Fruit fly (Drosophila melanogaster) whole organism, embryonic: Measurements from ENCODE around the gene RpL34b.
A peak's percentile ranks its signal among the peaks of the same experiment; 100 is the strongest.

ENCODE experiments used
- Aef1 ChIP-seq: fragments of 200-800 bp; sonication (Bioruptor generic); IDR thresholded peaks from 3 replicates; pipeline ENCODE4 v1.3.6; 2022; ENCODE audit warnings: missing biosample characterization, missing genetic modification characterization
- CG10431 ChIP-seq: fragments of 200-800 bp; sonication (Bioruptor generic); optimal IDR thresholded peaks from 3 replicates; lab custom pipeline; 2018; ENCODE audit warnings: missing biosample characterization, mild to moderate bottlenecking, missing genetic modification characterization
- CG11695 ChIP-seq: fragments of 200-800 bp; sonication (Bioruptor generic); IDR thresholded peaks from 3 replicates; pipeline ENCODE4 v1.3.6; 2022; ENCODE audit warnings: missing biosample characterization, missing genetic modification characterization
- CG12299 ChIP-seq: fragments of 200-800 bp; sonication (Bioruptor generic); optimal IDR thresholded peaks from 2 replicates; lab custom pipeline; 2018; ENCODE audit warnings: missing biosample characterization, mild to moderate bottlenecking, missing genetic modification characterization
- CG12744 ChIP-seq: fragments of 200-800 bp; sonication (Bioruptor generic); optimal IDR thresholded peaks from 2 replicates; lab custom pipeline; 2016; ENCODE audit warnings: missing biosample characterization, missing genetic modification characterization
- CG13624 ChIP-seq: fragments of 200-800 bp; sonication (Bioruptor generic); optimal IDR thresholded peaks from 2 replicates; lab custom pipeline; 2016; ENCODE audit warnings: missing biosample characterization, missing genetic modification characterization
- CG15696 ChIP-seq: fragments of 200-800 bp; sonication (Bioruptor generic); optimal IDR thresholded peaks from 2 replicates; lab custom pipeline; 2019; ENCODE audit warnings: missing biosample characterization, mild to moderate bottlenecking, missing genetic modification characterization, moderate library complexity
- CG1603 ChIP-seq: fragments of 200-800 bp; sonication (Bioruptor generic); optimal IDR thresholded peaks from 2 replicates; lab custom pipeline; 2019; ENCODE audit warnings: missing biosample characterization, mild to moderate bottlenecking, missing genetic modification characterization, moderate library complexity
- CG2875 ChIP-seq: fragments of 200-800 bp; sonication (Bioruptor generic); optimal IDR thresholded peaks from 2 replicates; lab custom pipeline; 2017; ENCODE audit warnings: missing biosample characterization, mild to moderate bottlenecking, missing genetic modification characterization, missing genetic modification reagents
- CG31388 ChIP-seq: fragments of 200-800 bp; sonication (Bioruptor generic); optimal IDR thresholded peaks from 2 replicates; lab custom pipeline; 2016; ENCODE audit warnings: missing biosample characterization, missing genetic modification characterization
- CG3163 ChIP-seq: fragments of 200-800 bp; sonication (Bioruptor generic); optimal IDR thresholded peaks from 3 replicates; lab custom pipeline; 2016; ENCODE audit warnings: missing biosample characterization, missing genetic modification characterization
- CG3407 ChIP-seq: fragments of 200-800 bp; sonication (Bioruptor generic); optimal IDR thresholded peaks from 2 replicates; lab custom pipeline; 2018; ENCODE audit warnings: missing biosample characterization, mild to moderate bottlenecking, missing genetic modification characterization
- CG34422 ChIP-seq: fragments of 200-800 bp; sonication (Bioruptor generic); IDR thresholded peaks from 3 replicates; pipeline ENCODE4 v1.3.6; 2022; ENCODE audit warnings: missing biosample characterization, missing genetic modification characterization
- CG4282 ChIP-seq: fragments of 200-800 bp; sonication (Bioruptor generic); optimal IDR thresholded peaks from 2 replicates; lab custom pipeline; 2016; ENCODE audit warnings: missing biosample characterization, missing genetic modification characterization
- CG5953 ChIP-seq: fragments of 200-800 bp; sonication (Bioruptor generic); IDR thresholded peaks from 2 replicates; pipeline ENCODE4 v1.3.6; 2022; ENCODE audit warnings: missing biosample characterization, missing genetic modification characterization
- CG6791 ChIP-seq: fragments of 200-800 bp; sonication (Bioruptor generic); IDR thresholded peaks from 3 replicates; pipeline ENCODE4 v1.3.6; 2022; ENCODE audit warnings: missing biosample characterization, missing genetic modification characterization; ENCODE audit not compliant: partially characterized antibody
- CG6813 ChIP-seq: fragments of 200-800 bp; sonication (Bioruptor generic); optimal IDR thresholded peaks from 2 replicates; lab custom pipeline; 2017; ENCODE audit warnings: missing biosample characterization, missing genetic modification characterization, mild to moderate bottlenecking, moderate library complexity, missing genetic modification reagents
- CG6854 ChIP-seq: fragments of 200-800 bp; sonication (Bioruptor generic); optimal IDR thresholded peaks from 3 replicates; lab custom pipeline; 2017; ENCODE audit warnings: missing biosample characterization, mild to moderate bottlenecking, missing genetic modification characterization
- CG8478 ChIP-seq: fragments of >200 bp; optimal IDR thresholded peaks from 2 replicates; lab custom pipeline; 2018
- CTCF ChIP-seq: fragments of 200-800 bp; sonication (Bioruptor generic); optimal IDR thresholded peaks from 2 replicates; lab custom pipeline; 2017; ENCODE audit warnings: missing biosample characterization, mild to moderate bottlenecking, missing genetic modification characterization, moderate library complexity
- Dad ChIP-seq: fragments of 200-800 bp; sonication (Bioruptor generic); optimal IDR thresholded peaks from 3 replicates; lab custom pipeline; 2016; ENCODE audit warnings: missing biosample characterization, missing genetic modification characterization
- Deaf1 ChIP-seq: fragments of 200-800 bp; optimal IDR thresholded peaks from 3 replicates; lab custom pipeline; 2019; ENCODE audit warnings: missing biosample characterization, mild to moderate bottlenecking, missing genetic modification characterization, moderate library complexity
- Gug ChIP-seq: fragments of 200-800 bp; sonication (Bioruptor generic); IDR thresholded peaks from 4 replicates; pipeline ENCODE4 v1.3.6; 2022; ENCODE audit warnings: missing biosample characterization, missing genetic modification characterization
- Hmr ChIP-seq: fragments of 200-800 bp; sonication (Bioruptor generic); optimal IDR thresholded peaks from 3 replicates; lab custom pipeline; 2017; ENCODE audit warnings: mild to moderate bottlenecking, missing biosample characterization, missing genetic modification reagents, missing genetic modification characterization
- Hmx ChIP-seq: fragments of 200-800 bp; sonication (Bioruptor generic); optimal IDR thresholded peaks from 2 replicates; lab custom pipeline; 2016; ENCODE audit warnings: missing biosample characterization, missing genetic modification characterization
- Hr51 ChIP-seq, 2 experiments: fragments of 200-800 bp; sonication (Bioruptor generic); optimal IDR thresholded peaks; 2 replicates in 1 of 2; 3 replicates in 1 of 2; lab custom pipeline; 2016 to 2018; ENCODE audit warnings: missing biosample characterization in 2 of 2, missing genetic modification characterization in 2 of 2, mild to moderate bottlenecking in 1 of 2, moderate library complexity in 1 of 2
- Kr ChIP-seq: fragments of 200-800 bp; sonication (Bioruptor generic); optimal IDR thresholded peaks from 2 replicates; lab custom pipeline; 2017; ENCODE audit warnings: missing biosample characterization, mild to moderate bottlenecking, missing genetic modification characterization
- Lhr ChIP-seq: fragments of 200-800 bp; sonication (Bioruptor generic); optimal IDR thresholded peaks from 3 replicates; lab custom pipeline; 2017; ENCODE audit warnings: mild to moderate bottlenecking, missing biosample characterization, missing genetic modification reagents, missing genetic modification characterization
- Mrtf ChIP-seq: fragments of 200-800 bp; sonication (Bioruptor generic); IDR thresholded peaks from 3 replicates; pipeline ENCODE4 v1.3.6; 2022; ENCODE audit warnings: missing biosample characterization, missing genetic modification characterization
- Nf-YA ChIP-seq: fragments of 200-800 bp; sonication (Bioruptor generic); IDR thresholded peaks from 2 replicates; pipeline ENCODE4 v1.3.6; 2022; ENCODE audit warnings: missing biosample characterization, missing genetic modification characterization
- Oaz ChIP-seq: fragments of 200-800 bp; sonication (Bioruptor generic); IDR thresholded peaks from 2 replicates; pipeline ENCODE4 v1.3.6; 2022; ENCODE audit warnings: missing biosample characterization, missing genetic modification characterization
- Pdp1 ChIP-seq, 2 experiments: fragments of 200-800 bp; sonication (Bioruptor generic); optimal IDR thresholded peaks; 3 replicates each; lab custom pipeline; 2016; ENCODE audit warnings: missing biosample characterization in 2 of 2, missing genetic modification characterization in 2 of 2, mild to moderate bottlenecking in 1 of 2, moderate library complexity in 1 of 2
- Poxn ChIP-seq: fragments of 200-800 bp; sonication (Bioruptor generic); IDR thresholded peaks from 2 replicates; pipeline ENCODE4 v1.3.6; 2022; ENCODE audit warnings: missing biosample characterization, missing genetic modification characterization
- cad ChIP-seq: fragments of >200 bp; optimal IDR thresholded peaks from 2 replicates; lab custom pipeline; 2017; ENCODE audit warnings: missing biosample characterization, missing genetic modification characterization
- cg ChIP-seq: fragments of 200-800 bp; sonication (Bioruptor generic); optimal IDR thresholded peaks from 3 replicates; lab custom pipeline; 2019; ENCODE audit warnings: missing biosample characterization, mild to moderate bottlenecking, missing genetic modification characterization, moderate library complexity
- chif ChIP-seq, 2 experiments: fragments of 200-800 bp; sonication (Bioruptor generic); optimal IDR thresholded peaks; 3 replicates each; lab custom pipeline; 2016; ENCODE audit warnings: missing biosample characterization in 2 of 2, missing genetic modification characterization in 2 of 2
- dati ChIP-seq: fragments of 200-800 bp; sonication (Bioruptor generic); IDR thresholded peaks from 2 replicates; pipeline ENCODE4 v1.3.6; 2022; ENCODE audit warnings: missing biosample characterization, missing genetic modification characterization
- en ChIP-seq: fragments of 200-800 bp; sonication (Bioruptor generic); optimal IDR thresholded peaks from 2 replicates; lab custom pipeline; 2016; ENCODE audit warnings: missing biosample characterization, missing genetic modification characterization
- fd96Cb ChIP-seq: fragments of 200-800 bp; sonication (Bioruptor generic); optimal IDR thresholded peaks from 2 replicates; lab custom pipeline; 2018; ENCODE audit warnings: missing biosample characterization, mild to moderate bottlenecking, missing genetic modification characterization, moderate library complexity
- grn ChIP-seq: fragments of 200-800 bp; sonication (Bioruptor generic); optimal IDR thresholded peaks from 3 replicates; lab custom pipeline; 2017; ENCODE audit warnings: missing biosample characterization, missing genetic modification characterization
- hth ChIP-seq: fragments of >200 bp; optimal IDR thresholded peaks from 2 replicates; lab custom pipeline; 2017; ENCODE audit warnings: inconsistent platforms
- jumu ChIP-seq: fragments of 200-800 bp; sonication (Bioruptor generic); optimal IDR thresholded peaks from 3 replicates; lab custom pipeline; 2016; ENCODE audit warnings: missing biosample characterization, missing genetic modification characterization
- psq ChIP-seq: fragments of 200-800 bp; sonication (Bioruptor generic); optimal IDR thresholded peaks from 2 replicates; lab custom pipeline; 2017; ENCODE audit warnings: missing biosample characterization, missing genetic modification characterization
- ro ChIP-seq: fragments of 200-800 bp; sonication (Bioruptor generic); IDR thresholded peaks from 2 replicates; pipeline ENCODE4 v1.3.6; 2022; ENCODE audit warnings: missing biosample characterization, missing genetic modification characterization
- sens-2 ChIP-seq: fragments of 200-800 bp; sonication (Bioruptor generic); IDR thresholded peaks from 2 replicates; pipeline ENCODE4 v1.3.6; 2022; ENCODE audit warnings: missing biosample characterization, missing genetic modification characterization
- slp2 ChIP-seq: fragments of 200-800 bp; sonication (Bioruptor generic); optimal IDR thresholded peaks from 2 replicates; lab custom pipeline; 2016; ENCODE audit warnings: missing biosample characterization, missing genetic modification characterization
- ttk ChIP-seq: fragments of 200-800 bp; sonication (Bioruptor generic); IDR thresholded peaks from 2 replicates; pipeline ENCODE4 v2.1.2; 2022; ENCODE audit warnings: missing biosample characterization, missing genetic modification characterization
- tup ChIP-seq: fragments of 200-800 bp; sonication (Bioruptor generic); optimal IDR thresholded peaks from 2 replicates; lab custom pipeline; 2016; ENCODE audit warnings: missing biosample characterization, mild to moderate bottlenecking, missing genetic modification characterization, moderate library complexity
- unc-4 ChIP-seq: fragments of 200-800 bp; sonication (Bioruptor generic); IDR thresholded peaks from 2 replicates; pipeline ENCODE4 v1.3.6; 2022; ENCODE audit warnings: missing biosample characterization, missing genetic modification characterization; ENCODE audit not compliant: partially characterized antibody
- unpg ChIP-seq: fragments of 200-800 bp; sonication (Bioruptor generic); optimal IDR thresholded peaks from 3 replicates; lab custom pipeline; 2018; ENCODE audit warnings: missing biosample characterization, mild to moderate bottlenecking, missing genetic modification characterization, moderate library complexity
- vnd ChIP-seq: fragments of 200-800 bp; sonication (Bioruptor generic); IDR thresholded peaks from 3 replicates; pipeline ENCODE4 v1.3.6; 2022; ENCODE audit warnings: missing biosample characterization, missing genetic modification characterization; ENCODE audit not compliant: partially characterized antibody
- zen2 ChIP-seq: fragments of 200-800 bp; sonication (Bioruptor generic); IDR thresholded peaks from 3 replicates; pipeline ENCODE4 v1.3.6; 2022; ENCODE audit warnings: missing biosample characterization, missing genetic modification characterization; ENCODE audit not compliant: partially characterized antibody

The RpL34b gene

DNA sequence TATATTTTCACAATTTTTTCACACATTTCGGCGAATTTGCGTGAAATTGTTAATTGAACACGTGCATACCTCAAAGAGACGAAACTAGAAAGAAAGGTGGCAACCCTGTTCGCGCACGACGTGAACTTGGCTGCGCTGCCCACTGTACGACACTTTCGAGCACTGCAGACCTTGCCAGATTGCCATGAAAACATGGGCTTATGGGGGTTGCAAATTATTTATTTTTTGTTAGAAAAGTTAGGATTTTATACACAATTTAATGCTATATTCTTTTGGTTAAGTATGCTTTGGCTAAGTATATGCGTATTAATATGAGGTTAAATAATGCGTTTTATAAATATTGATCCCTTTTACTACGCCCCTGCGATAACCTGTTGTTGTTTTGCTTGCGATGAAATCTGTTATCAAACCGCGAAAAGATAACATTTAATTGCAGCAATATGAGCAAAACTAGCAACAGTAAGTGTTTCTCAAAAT is at the start of gene RpL34b, which contains the start of gene CG8132 (continued):
- no peak for TF ChIP-seq cad (GFP tag; lab: Kevin White, UChicago)
- TF ChIP-seq hth (lab: Kevin White, UChicago), result no peak
- peak; percentile 93 for TF ChIP-seq ro (GFP tag; lab: Robert Waterston, UW)
- peak; percentile 96 for TF ChIP-seq CG34422 (GFP tag; lab: Robert Waterston, UW)
- TF ChIP-seq CG12299 (tag; lab: Kevin White, UChicago), result peak; percentile 96
- peak; percentile 93 for TF ChIP-seq slp2
- TF ChIP-seq CG15696 (tag; lab: Kevin White, UChicago), result peak; percentile 94
- TF ChIP-seq CG6813 (GFP tag; lab: Kevin White, UChicago), result peak; percentile 93
- TF ChIP-seq CG6791 (GFP tag; lab: Robert Waterston, UW), result no peak; the same call in 2 of the 3 replicates
- TF ChIP-seq Hmx (GFP tag; lab: Kevin White, UChicago), result peak; percentile 89
- peak; percentile 97 for TF ChIP-seq Aef1 (GFP tag; lab: Robert Waterston, UW)
- peak; percentile 91 for TF ChIP-seq sens-2
- peak; percentile 97 for TF ChIP-seq CG13624 (GFP tag; lab: Kevin White, UChicago)
- peak; percentile 50 for TF ChIP-seq CTCF
- TF ChIP-seq Hmr (GFP tag; lab: Kevin White, UChicago), result peak; percentile 98
- peak; percentile 94 to 97 for TF ChIP-seq chif (GFP tag; optimal IDR thresholded peaks at IDR 0.05; lab: Kevin White, UChicago)
- TF ChIP-seq CG12744 (GFP tag; lab: Kevin White, UChicago), result peak; percentile 95
- TF ChIP-seq psq (GFP tag; lab: Kevin White, UChicago), result peak; percentile 87
- peak; percentile 66 for TF ChIP-seq CG5953 (GFP tag; lab: Robert Waterston, UW)
- peak; percentile 94 to 97 for TF ChIP-seq Pdp1 (GFP tag; optimal IDR thresholded peaks at IDR 0.05; lab: Kevin White, UChicago)
- peak; percentile 85 for TF ChIP-seq CG6854 (GFP tag; lab: Kevin White, UChicago)
- peak; percentile 86 for TF ChIP-seq CG3163 (GFP tag; lab: Kevin White, UChicago)
- peak; percentile 94 for TF ChIP-seq CG11695
- TF ChIP-seq unpg, result peak; percentile 97
- peak; percentile 94 for TF ChIP-seq grn (GFP tag; lab: Kevin White, UChicago)
- TF ChIP-seq CG3407 (GFP tag; lab: Kevin White, UChicago), result peak; percentile 90
- TF ChIP-seq CG4282 (GFP tag; lab: Kevin White, UChicago), result peak; percentile 92
- peak; percentile 88 for TF ChIP-seq Poxn
- no peak for TF ChIP-seq cg (GFP tag; lab: Kevin White, UChicago)
- TF ChIP-seq jumu, result peak; percentile 97
- TF ChIP-seq Mrtf, result peak; percentile 94
- TF ChIP-seq fd96Cb, result peak; percentile 90
- TF ChIP-seq Dad (GFP tag; lab: Kevin White, UChicago), result peak; percentile 95
- TF ChIP-seq vnd (GFP tag; lab: Robert Waterston, UW), result no peak
- peak; percentile 89 for TF ChIP-seq CG2875 (GFP tag; lab: Kevin White, UChicago)
- TF ChIP-seq dati, result peak; percentile 89
- TF ChIP-seq CG10431 (GFP tag; lab: Kevin White, UChicago), result peak; percentile 93
- peak; percentile 92 for TF ChIP-seq tup (GFP tag; lab: Kevin White, UChicago)
- TF ChIP-seq Nf-YA, result peak; percentile 83
- peak; percentile 95 for TF ChIP-seq ttk (GFP tag; lab: Robert Waterston, UW)
- peak; percentile 97 for TF ChIP-seq Lhr
- no peak for TF ChIP-seq zen2
- TF ChIP-seq CG31388, result peak; percentile 87
- TF ChIP-seq unc-4 (GFP tag; lab: Robert Waterston, UW), result peak; percentile 30; the same call in 1 of the 2 replicates
- TF ChIP-seq Deaf1 (tag; lab: Kevin White, UChicago), result peak; percentile 75
- peak; percentile 95 for TF ChIP-seq CG1603 (tag; lab: Kevin White, UChicago)
- peak; percentile 94 to 97 for TF ChIP-seq Hr51 (GFP tag; optimal IDR thresholded peaks at IDR 0.05; lab: Kevin White, UChicago)
- TF ChIP-seq Gug (GFP tag; lab: Robert Waterston, UW), result peak; percentile 98
- TF ChIP-seq en (GFP tag; lab: Kevin White, UChicago), result peak; percentile 86
- no peak for TF ChIP-seq CG8478 (lab: Kevin White, UChicago)
- TF ChIP-seq Oaz, result peak; percentile 85
- peak; percentile 16 for TF ChIP-seq Kr
